Worm (Caenorhabditis elegans) whole organism, L2 larva: Measurements from ENCODE around the gene valv-1.

Source experiments
- alr-1 ChIP-seq: fragments of 150-350 bp; optimal IDR thresholded peaks from 2 replicates; lab custom pipeline; 2014; ENCODE audit warnings: missing biosample characterization, missing genetic modification characterization
- ama-1 ChIP-seq: fragments of 150-350 bp; optimal IDR thresholded peaks from 2 replicates; lab custom pipeline; 2018; ENCODE audit warnings: inconsistent platforms
- dmd-4 ChIP-seq: sonication (generic microtip); optimal IDR thresholded peaks from 2 replicates; lab custom pipeline; 2017; ENCODE audit warnings: missing biosample characterization, missing genetic modification characterization
- elt-3 ChIP-seq: sonication (generic microtip); optimal IDR thresholded peaks from 2 replicates; lab custom pipeline; 2017; ENCODE audit warnings: missing biosample characterization, missing genetic modification characterization
- lin-13 ChIP-seq: fragments of 150-350 bp; optimal IDR thresholded peaks from 2 replicates; lab custom pipeline; 2014; ENCODE audit warnings: missing biosample characterization, missing genetic modification reagents, missing genetic modification characterization
- nhr-11 ChIP-seq: fragments of 150-350 bp; optimal IDR thresholded peaks from 2 replicates; lab custom pipeline; 2014; ENCODE audit warnings: missing biosample characterization, missing genetic modification characterization
- sma-9 ChIP-seq, 2 experiments: fragments of 150-350 bp in 1 of 2; sonication (generic microtip) in 1 of 2; optimal IDR thresholded peaks; 2 replicates each; lab custom pipeline; 2014 to 2016; ENCODE audit warnings: missing genetic modification characterization in 2 of 2, mild to moderate bottlenecking in 1 of 2, missing biosample characterization in 1 of 2, missing compliant biosample characterization in 1 of 2, missing genetic modification reagents in 1 of 2, moderate library complexity in 1 of 2
- snpc-4 ChIP-seq: fragments of 150-350 bp; optimal IDR thresholded peaks from 2 replicates; lab custom pipeline; 2014; ENCODE audit warnings: missing biosample characterization, missing genetic modification characterization
- unc-39 ChIP-seq: fragments of 150-350 bp; optimal IDR thresholded peaks from 2 replicates; lab custom pipeline; 2014; ENCODE audit warnings: missing biosample characterization, missing genetic modification characterization
- ztf-11 ChIP-seq: sonication (generic microtip); optimal IDR thresholded peaks from 2 replicates; lab custom pipeline; 2017; ENCODE audit warnings: missing biosample characterization, missing genetic modification characterization

DNA sequence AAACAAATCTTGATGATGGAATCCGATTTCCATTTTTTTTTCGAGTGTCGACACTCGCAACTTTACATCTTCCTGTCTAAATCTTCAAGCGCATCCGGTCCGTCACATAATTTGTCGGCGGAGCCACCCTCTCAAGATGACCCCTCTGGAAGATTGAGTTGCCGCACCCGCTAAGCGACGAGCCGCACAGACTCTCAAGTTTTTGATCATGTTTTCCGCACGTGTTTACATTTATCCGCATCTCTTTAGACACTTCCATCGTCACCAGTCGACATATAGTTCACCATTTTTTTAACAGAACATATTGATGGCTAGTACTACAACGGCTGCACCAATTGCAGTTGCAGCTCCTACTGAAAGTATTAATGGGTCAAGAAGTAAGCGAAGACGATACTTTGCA is 46.3 kb upstream of the valv-1 start, which contains the start of gene F55G1.1:
- no peak for TF ChIP-seq sma-9 (GFP tag; optimal IDR thresholded peaks at IDR 0.05; lab: Kevin White, UChicago)
- TF ChIP-seq sma-9 (tag; optimal IDR thresholded peaks at IDR 0.05; lab: Kevin White, UChicago), result no peak
- no peak for TF ChIP-seq snpc-4 (tag; lab: Kevin White, UChicago)
- no peak for TF ChIP-seq lin-13 (GFP tag; lab: Kevin White, UChicago)
- no peak for TF ChIP-seq nhr-11
- no peak for TF ChIP-seq unc-39
- no peak for TF ChIP-seq ama-1 (lab: Kevin White, UChicago)
- no peak for TF ChIP-seq elt-3 (tag; lab: Kevin White, UChicago)
- TF ChIP-seq ztf-11 (tag; lab: Kevin White, UChicago), result no peak
- no peak for TF ChIP-seq dmd-4 (tag; lab: Kevin White, UChicago)
- TF ChIP-seq alr-1 (tag; lab: Kevin White, UChicago), result no peak
